Fruit fly (Drosophila melanogaster) S2 (cell line): ENCODE data around the gene CG7402.

Source experiments
- CG8478 ChIP-seq: fragments of >200 bp; optimal IDR thresholded peaks from 2 replicates; lab custom pipeline; 2018
- CTCF ChIP-seq, 2 experiments: fragments of >200 bp; optimal IDR thresholded peaks; 2 replicates each; lab custom pipeline; 2018

- no peak for TF ChIP-seq CG8478 (lab: Kevin White, UChicago)
- no peak for TF ChIP-seq CTCF (optimal IDR thresholded peaks at IDR 0.05; lab: Kevin White, UChicago)
Observed at dm6 chr3L:17842892-17843703, 44.4 kb upstream of the CG7402 start, which contains the start of gene CG5567.
